Fruit fly (Drosophila melanogaster): ENCODE measurements around the gene b.

The b gene

DNA sequence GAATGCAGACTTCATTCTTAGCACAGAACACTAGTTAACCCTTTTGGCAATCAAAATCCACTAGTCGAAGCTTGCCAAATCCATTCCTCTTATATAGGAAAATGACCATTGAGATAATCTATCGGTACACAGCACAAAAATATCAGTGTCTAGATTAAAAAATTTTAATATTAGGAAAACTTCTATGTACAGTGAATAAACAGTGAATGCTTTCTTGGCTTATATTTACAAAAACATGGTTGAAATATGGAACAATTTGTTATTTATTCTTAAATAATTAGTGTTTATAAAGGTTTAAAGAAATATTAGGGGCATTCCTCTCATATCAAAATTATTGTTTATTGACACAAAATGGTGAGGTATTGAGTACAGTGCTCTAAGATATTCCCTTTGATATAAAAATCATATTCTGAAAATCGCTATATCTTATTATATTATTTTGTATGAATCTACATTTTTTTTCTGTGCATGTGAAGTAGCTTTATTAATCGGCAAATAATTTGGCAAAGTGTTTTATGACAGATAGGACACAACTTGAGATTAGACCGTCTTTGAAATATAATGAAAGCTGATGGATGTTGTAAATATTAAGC, 22.7 kb downstream of the b start, which contains the start of gene CG33306:
Gene CG33306, minus strand, starts transcription at position 51 of the 593 bp plus-strand sequence.
- TF ChIP-seq insv (optimal IDR thresholded peaks at IDR 0.05) (no peak), psq (optimal IDR thresholded peaks at IDR 0.05) (no peak), Myc (optimal IDR thresholded peaks at IDR 0.05) (no peak), h (optimal IDR thresholded peaks at IDR 0.05) (no peak), ttk (optimal IDR thresholded peaks at IDR 0.05) (no peak), Sin3A (optimal IDR thresholded peaks at IDR 0.05) (no peak)

- TF ChIP-seq h (optimal IDR thresholded peaks at IDR 0.05) (no peak), insv (optimal IDR thresholded peaks at IDR 0.05) (no peak), ttk (optimal IDR thresholded peaks at IDR 0.05) (no peak), psq (optimal IDR thresholded peaks at IDR 0.05) (no peak), Myc (optimal IDR thresholded peaks at IDR 0.05) (no peak), Sin3A (optimal IDR thresholded peaks at IDR 0.05) (no peak)
Observed at dm6 chr2L:13845178-13845577, 24.1 kb downstream of the b start, which contains the start of gene CG8997. Gene CG8997 (minus strand): TSS chr2L:13845325.

DNA sequence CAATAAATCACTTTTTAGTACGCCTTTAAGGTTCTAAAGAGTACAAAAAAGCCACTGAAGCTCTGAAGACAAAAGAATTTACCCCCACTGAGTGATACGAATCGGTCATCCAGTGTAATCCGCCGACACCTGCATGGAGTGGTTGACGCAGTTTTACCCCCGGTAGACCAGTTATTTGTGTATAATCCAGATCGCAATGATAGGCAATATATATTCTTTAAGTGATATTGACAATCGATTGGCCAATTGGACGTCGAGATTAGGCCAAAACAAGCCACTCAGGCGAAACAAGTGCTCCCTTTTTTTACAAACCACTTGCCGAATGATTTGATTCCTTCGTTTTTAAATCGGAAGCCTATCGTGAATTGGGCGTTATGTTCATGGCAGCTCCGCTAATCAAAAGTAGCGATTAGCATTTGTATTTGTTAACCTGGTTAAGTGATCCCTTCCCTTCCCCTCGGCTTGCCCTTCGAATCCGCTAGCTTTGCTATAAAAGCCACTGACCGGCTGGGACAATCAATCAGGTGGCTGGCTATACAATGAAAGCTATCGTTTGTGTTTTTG, 25.3 kb downstream of the b start, which contains the start of gene CG7916:
Gene CG7916, plus strand, starts transcription at position 514 of the 564 bp plus-strand sequence.
- no peak for TF ChIP-seq Sin3A (optimal IDR thresholded peaks at IDR 0.05)
- no peak for TF ChIP-seq psq (optimal IDR thresholded peaks at IDR 0.05)
- no peak for TF ChIP-seq ttk (optimal IDR thresholded peaks at IDR 0.05)
- no peak for TF ChIP-seq insv (optimal IDR thresholded peaks at IDR 0.05)
- no peak for TF ChIP-seq h (optimal IDR thresholded peaks at IDR 0.05)
- no peak for TF ChIP-seq Myc (optimal IDR thresholded peaks at IDR 0.05)

- TF ChIP-seq psq (optimal IDR thresholded peaks at IDR 0.05) (no peak), ttk (optimal IDR thresholded peaks at IDR 0.05) (no peak), Myc (optimal IDR thresholded peaks at IDR 0.05) (no peak), insv (optimal IDR thresholded peaks at IDR 0.05) (no peak), h (optimal IDR thresholded peaks at IDR 0.05) (no peak), Sin3A (optimal IDR thresholded peaks at IDR 0.05) (no peak)
Observed at dm6 chr2L:13847625-13848024, 26.6 kb downstream of the b start, which contains the start of gene CG7953. Gene CG7953 (plus strand): TSS chr2L:13847925.

DNA sequence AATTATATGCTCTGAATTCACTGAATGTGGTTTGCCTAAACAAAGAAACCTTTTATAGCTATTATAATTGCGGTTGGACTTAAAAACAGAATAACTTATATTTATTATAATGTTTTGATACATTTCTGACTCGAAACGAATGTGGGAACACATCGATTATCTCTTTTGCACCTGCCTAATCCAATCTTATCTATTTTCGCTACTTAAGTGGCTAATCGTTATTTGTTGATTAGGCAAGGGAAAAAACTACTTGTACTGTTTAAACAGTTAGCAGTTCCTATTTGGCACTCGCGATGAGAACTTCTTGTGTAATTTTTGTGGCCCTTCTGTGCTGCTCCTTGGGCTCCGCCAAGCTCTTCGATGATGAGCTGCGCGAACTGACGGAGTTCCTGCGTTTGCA, 28.1 kb downstream of the b start, which contains the start of gene CG7968:
Gene CG7968, plus strand, starts transcription at position 276 of the 400 bp plus-strand sequence.
- TF ChIP-seq psq (optimal IDR thresholded peaks at IDR 0.05), result no peak
- no peak for TF ChIP-seq h (optimal IDR thresholded peaks at IDR 0.05)
- no peak for TF ChIP-seq Sin3A (optimal IDR thresholded peaks at IDR 0.05)
- TF ChIP-seq Myc (optimal IDR thresholded peaks at IDR 0.05), result no peak
- no peak for TF ChIP-seq ttk (optimal IDR thresholded peaks at IDR 0.05)
- TF ChIP-seq insv (optimal IDR thresholded peaks at IDR 0.05), result no peak

dm6 chr2L:13851098-13851497, 30.1 kb downstream of the b start:
- TF ChIP-seq h (optimal IDR thresholded peaks at IDR 0.05) (no peak), psq (optimal IDR thresholded peaks at IDR 0.05) (no peak), Sin3A (optimal IDR thresholded peaks at IDR 0.05) (no peak), insv (optimal IDR thresholded peaks at IDR 0.05) (no peak), ttk (optimal IDR thresholded peaks at IDR 0.05) (no peak), Myc (optimal IDR thresholded peaks at IDR 0.05) (no peak)

dm6 chr2L:13867653-13868052, 46.6 kb downstream of the b start:
- TF ChIP-seq Myc (optimal IDR thresholded peaks at IDR 0.05) (no peak), psq (optimal IDR thresholded peaks at IDR 0.05) (no peak), ttk (optimal IDR thresholded peaks at IDR 0.05) (no peak), insv (optimal IDR thresholded peaks at IDR 0.05) (no peak), Sin3A (optimal IDR thresholded peaks at IDR 0.05) (no peak), h (optimal IDR thresholded peaks at IDR 0.05) (no peak)

- no peak for TF ChIP-seq Myc (optimal IDR thresholded peaks at IDR 0.05)
- TF ChIP-seq h (optimal IDR thresholded peaks at IDR 0.05), result no peak
- no peak for TF ChIP-seq ttk (optimal IDR thresholded peaks at IDR 0.05)
- TF ChIP-seq Sin3A (optimal IDR thresholded peaks at IDR 0.05), result no peak
- TF ChIP-seq psq (optimal IDR thresholded peaks at IDR 0.05), result no peak
- TF ChIP-seq insv (optimal IDR thresholded peaks at IDR 0.05), result no peak
Observed at dm6 chr2L:13869400-13869799, 48.4 kb downstream of the b start.

dm6 chr2L:13873147-13873546, 52.1 kb downstream of the b start:
- no peak for TF ChIP-seq insv (optimal IDR thresholded peaks at IDR 0.05)
- no peak for TF ChIP-seq Myc (optimal IDR thresholded peaks at IDR 0.05)
- TF ChIP-seq Sin3A (optimal IDR thresholded peaks at IDR 0.05), result no peak
- no peak for TF ChIP-seq ttk (optimal IDR thresholded peaks at IDR 0.05)
- TF ChIP-seq h (optimal IDR thresholded peaks at IDR 0.05), result no peak
- no peak for TF ChIP-seq psq (optimal IDR thresholded peaks at IDR 0.05)

Data from Kc167 (cell line).